Worm (Caenorhabditis elegans): ENCODE data around the gene ret-1.
A peak's percentile ranks its signal among the peaks of the same experiment; 100 is the strongest.

DNA sequence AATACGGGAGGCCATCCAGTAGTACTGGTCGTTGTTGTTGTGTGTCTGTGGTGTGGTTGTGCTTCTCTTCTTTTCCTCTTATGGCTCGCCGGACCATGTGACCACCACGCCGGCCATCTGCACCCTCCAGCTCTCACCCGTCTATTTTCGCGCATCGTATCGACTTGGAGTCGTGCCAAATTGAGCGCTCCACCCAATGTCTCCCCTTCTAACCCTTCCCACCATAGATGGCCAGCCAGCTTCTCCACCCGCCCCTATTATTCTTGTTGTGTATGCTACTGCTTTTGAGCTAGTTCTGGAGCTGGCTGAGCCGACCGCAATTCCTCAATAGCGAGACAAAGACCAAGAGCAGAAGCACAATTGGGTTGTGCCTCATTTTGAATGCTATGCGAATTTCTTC, 14.0 kb downstream of the ret-1 start:
- TF ChIP-seq aly-1 (tag; optimal IDR thresholded peaks at IDR 0.05) (peak; percentile 39), hnd-1 (tag; optimal IDR thresholded peaks at IDR 0.05) (no peak), ceh-36 (tag; optimal IDR thresholded peaks at IDR 0.05) (no peak), ama-1 (optimal IDR thresholded peaks at IDR 0.05) (no peak), flt-1 (GFP tag; IDR thresholded peaks at IDR 0.05) (no peak), tra-4 (tag; optimal IDR thresholded peaks at IDR 0.05) (no peak), ceh-13 (GFP tag; optimal IDR thresholded peaks at IDR 0.05) (no peak), F13C5.2 (tag; optimal IDR thresholded peaks at IDR 0.05) (peak; percentile 24), scrt-1 (GFP tag; IDR thresholded peaks at IDR 0.05) (no peak)
